Fruit fly (Drosophila melanogaster) S2 (cell line): Measurements from ENCODE around the gene CG42579.

ENCODE experiments used
- CG8478 ChIP-seq: fragments of >200 bp; optimal IDR thresholded peaks from 2 replicates; lab custom pipeline; 2018
- CTCF ChIP-seq, 2 experiments: fragments of >200 bp; optimal IDR thresholded peaks; 2 replicates each; lab custom pipeline; 2018

- TF ChIP-seq CG8478 (no peak), CTCF (optimal IDR thresholded peaks at IDR 0.05; lab: Kevin White, UChicago) (peak in 1 of 2 experiments; percentile 44)
Measured at dm6 chrX:20510540-20510939, 16.9 kb upstream of the CG42579 start, which contains the start of gene RhoGAP19D.
